Worm (Caenorhabditis elegans) whole organism, young adult: ENCODE data around the gene glb-14.

Source experiments
- F10E7.11 ChIP-seq: sonication (generic microtip); optimal IDR thresholded peaks from 2 replicates; lab custom pipeline; 2017; ENCODE audit warnings: mild to moderate bottlenecking, missing genetic modification characterization, moderate library complexity, missing compliant biosample characterization
- F55B11.4 ChIP-seq: sonication (generic microtip); optimal IDR thresholded peaks from 2 replicates; lab custom pipeline; 2016; ENCODE audit warnings: missing compliant biosample characterization, missing genetic modification characterization, borderline replicate concordance; ENCODE audit not compliant: insufficient read depth
- pha-4 ChIP-seq: fragments of 150-350 bp; sonication (generic microtip); optimal IDR thresholded peaks from 2 replicates; lab custom pipeline; 2014; ENCODE audit warnings: missing biosample characterization, missing genetic modification reagents, missing genetic modification characterization
- rcor-1 ChIP-seq: fragments of 200-800 bp; sonication (Bioruptor generic); IDR thresholded peaks from 2 replicates; pipeline ENCODE4 v1.3.6; 2022; ENCODE audit warnings: missing genetic modification reagents, missing genetic modification characterization, missing compliant biosample characterization
- tlf-1 ChIP-seq: fragments of 200-800 bp; sonication (Bioruptor generic); optimal IDR thresholded peaks from 2 replicates; lab custom pipeline; 2018; ENCODE audit warnings: mild to moderate bottlenecking, missing genetic modification characterization, missing compliant biosample characterization
- unc-62 ChIP-seq: fragments of 150-350 bp; optimal IDR thresholded peaks from 2 replicates; lab custom pipeline; 2014; ENCODE audit warnings: missing biosample characterization, missing genetic modification reagents, missing genetic modification characterization

- TF ChIP-seq unc-62 (GFP tag; lab: Kevin White, UChicago): no peak
- TF ChIP-seq pha-4: no peak
- no peak for TF ChIP-seq F55B11.4 (tag; lab: Kevin White, UChicago)
- TF ChIP-seq F10E7.11: no peak
- TF ChIP-seq rcor-1 (GFP tag; lab: Robert Waterston, UW): no peak
- no peak for TF ChIP-seq tlf-1
Observed at ce11 chrV:15517413-15517812, 27.4 kb downstream of the glb-14 start, which contains the start of gene F21A3.3.
